Worm (Caenorhabditis elegans) whole organism, L2 larva: ENCODE measurements around the gene C01G5.5.

ENCODE experiments used
- ceh-82 ChIP-seq: fragments of 150-350 bp; optimal IDR thresholded peaks from 2 replicates; lab custom pipeline; 2014; ENCODE audit warnings: missing biosample characterization, missing genetic modification characterization
- unc-39 ChIP-seq: fragments of 150-350 bp; optimal IDR thresholded peaks from 2 replicates; lab custom pipeline; 2014; ENCODE audit warnings: missing biosample characterization, missing genetic modification characterization
- unc-62 ChIP-seq: fragments of 150-350 bp; optimal IDR thresholded peaks from 2 replicates; lab custom pipeline; 2014; ENCODE audit warnings: missing biosample characterization, missing genetic modification reagents, missing genetic modification characterization
- ztf-11 ChIP-seq: sonication (generic microtip); optimal IDR thresholded peaks from 2 replicates; lab custom pipeline; 2017; ENCODE audit warnings: missing biosample characterization, missing genetic modification characterization
- ztf-4 ChIP-seq: fragments of 150-350 bp; optimal IDR thresholded peaks from 2 replicates; lab custom pipeline; 2014; ENCODE audit warnings: missing biosample characterization, missing genetic modification characterization

ce11 chrIV:6502725-6503124, 21.7 kb upstream of the C01G5.5 start:
- TF ChIP-seq ztf-4 (tag; lab: Kevin White, UChicago) (no peak), unc-62 (GFP tag; lab: Kevin White, UChicago) (no peak), ztf-11 (tag; lab: Kevin White, UChicago) (no peak), ceh-82 (tag; lab: Kevin White, UChicago) (no peak), unc-39 (no peak)
